Worm (Caenorhabditis elegans): ENCODE results near the gene lec-5.
A peak's percentile ranks its signal among the peaks of the same experiment; 100 is the strongest.

Gene lec-5

DNA sequence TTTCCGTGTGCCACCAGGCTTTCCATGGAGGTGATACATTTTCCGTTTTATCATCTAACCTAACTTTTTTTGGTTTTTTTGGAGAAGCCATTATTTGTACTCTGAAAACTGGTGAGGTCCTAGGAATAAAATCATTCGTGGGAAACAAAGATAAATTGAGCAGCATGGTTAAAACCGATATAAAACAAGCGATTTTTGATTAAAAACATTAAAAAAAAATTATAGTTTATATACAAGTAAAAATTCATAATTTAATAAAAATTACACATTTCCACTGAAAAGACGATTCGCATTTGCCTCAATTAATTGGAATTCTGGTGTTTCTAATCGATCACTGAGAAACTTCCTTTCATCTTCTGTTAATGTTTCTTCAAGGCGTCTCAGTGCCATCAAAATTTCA lies 2.5 kb downstream of the lec-5 start, which contains the start of gene ZK1248.15:
ZK1248.15 (minus strand) TSS at position 101 of the 400 bp plus-strand sequence.
- TF ChIP-seq F57C9.4 (tag; optimal IDR thresholded peaks at IDR 0.05) (no peak), dox-1 (GFP tag; IDR thresholded peaks at IDR 0.05) (no peak), lin-40 (tag; optimal IDR thresholded peaks at IDR 0.05) (no peak), ceh-100 (GFP tag; IDR thresholded peaks at IDR 0.05) (no peak), madf-8 (GFP tag; conservative IDR thresholded peaks at IDR 0.05) (no peak), die-1 (tag; optimal IDR thresholded peaks at IDR 0.05) (no peak), aptf-2 (GFP tag; conservative IDR thresholded peaks at IDR 0.05) (no peak), lin-26 (GFP tag; IDR thresholded peaks at IDR 0.05) (no peak), hsf-1 (GFP tag; IDR thresholded peaks at IDR 0.05) (no peak), ama-1 (optimal IDR thresholded peaks at IDR 0.05) (no peak), ama-1 (GFP tag; optimal IDR thresholded peaks at IDR 0.05) (no peak)

ce11 chrII:5836153-5836719 lies 4.7 kb downstream of the lec-5 start, which contains the start of gene fzo-1:
Gene fzo-1, minus strand, starts transcription at chrII:5836203.
- peak; percentile 33 for TF ChIP-seq ceh-27 (GFP tag; optimal IDR thresholded peaks at IDR 0.05)
- TF ChIP-seq ZK185.1 (tag; optimal IDR thresholded peaks at IDR 0.05; ENCODE audit: poor library complexity, severe bottlenecking): no peak
- TF ChIP-seq Y67H2A.10 (GFP tag; conservative IDR thresholded peaks at IDR 0.05): no peak
- no peak for TF ChIP-seq snpc-4 (GFP tag; optimal IDR thresholded peaks at IDR 0.05)
- peak in 2 of 4 experiments; percentile 5 to 49 for TF ChIP-seq snpc-4 (tag; optimal IDR thresholded peaks at IDR 0.05)
- peak; percentile 15 for TF ChIP-seq akir-1 (GFP tag; optimal IDR thresholded peaks at IDR 0.05)
- TF ChIP-seq ceh-100 (GFP tag; IDR thresholded peaks at IDR 0.05): peak; percentile 91
- no peak for TF ChIP-seq rpc-1 (optimal IDR thresholded peaks at IDR 0.05)
- TF ChIP-seq rpc-1 (tag; optimal IDR thresholded peaks at IDR 0.05): no peak
- no peak for TF ChIP-seq cebp-1 (GFP tag; IDR thresholded peaks at IDR 0.05)
- TF ChIP-seq cebp-1 (tag; optimal IDR thresholded peaks at IDR 0.05): peak; percentile 9
- no peak for TF ChIP-seq mes-4 (tag; optimal IDR thresholded peaks at IDR 0.05)
- no peak for TF ChIP-seq mel-28 (tag; optimal IDR thresholded peaks at IDR 0.05; ENCODE audit: borderline replicate concordance)
- peak; percentile 48 for TF ChIP-seq unc-130 (GFP tag; optimal IDR thresholded peaks at IDR 0.05)
- no peak for TF ChIP-seq hmg-20 (GFP tag; IDR thresholded peaks at IDR 0.05)
- TF ChIP-seq madf-8 (GFP tag; conservative IDR thresholded peaks at IDR 0.05): no peak
- TF ChIP-seq K12H6.12 (tag; optimal IDR thresholded peaks at IDR 0.05): peak; percentile 18
- TF ChIP-seq hmg-1.2 (GFP tag; IDR thresholded peaks at IDR 0.05): peak; percentile 17; the same call in 1 of the 2 replicates
- no peak for TF ChIP-seq nhr-90 (tag; optimal IDR thresholded peaks at IDR 0.05)
- TF ChIP-seq attf-5 (GFP tag; optimal IDR thresholded peaks at IDR 0.05): peak; percentile 1

DNA sequence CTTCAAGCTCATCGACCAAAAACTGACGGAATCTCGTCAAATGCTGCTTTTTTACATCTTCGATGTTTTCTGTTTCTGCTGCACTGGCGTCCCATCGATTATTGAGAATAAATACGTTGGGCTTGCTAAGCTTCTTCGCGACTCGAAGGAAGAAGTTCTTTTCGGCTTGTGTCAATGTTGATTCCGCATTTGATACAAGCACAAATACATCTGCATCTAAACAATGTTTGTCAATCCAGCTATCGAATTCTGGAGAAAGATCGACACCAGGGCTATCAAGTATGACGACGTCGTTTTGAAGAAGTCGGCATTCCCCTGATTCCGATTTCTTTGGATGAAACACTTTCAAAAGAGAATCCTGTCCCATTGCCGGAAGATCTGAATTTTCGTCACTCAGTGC lies 5.8 kb downstream of the lec-5 start:
- TF ChIP-seq dox-1 (GFP tag; IDR thresholded peaks at IDR 0.05) (no peak), F37B4.10 (GFP tag; IDR thresholded peaks at IDR 0.05) (no peak), lsy-27 (tag; optimal IDR thresholded peaks at IDR 0.05; ENCODE audit: borderline replicate concordance, insufficient read depth) (no peak), ztf-3 (GFP tag; optimal IDR thresholded peaks at IDR 0.05) (no peak), hsf-1 (GFP tag; IDR thresholded peaks at IDR 0.05) (no peak), nhr-80 (tag; optimal IDR thresholded peaks at IDR 0.05) (no peak), xnd-1 (tag; optimal IDR thresholded peaks at IDR 0.05) (no peak), F10E7.11 (tag; optimal IDR thresholded peaks at IDR 0.05) (no peak), F52B5.7 (tag; optimal IDR thresholded peaks at IDR 0.05) (no peak), him-1 (tag; optimal IDR thresholded peaks at IDR 0.05) (no peak), B0336.3 (GFP tag; IDR thresholded peaks at IDR 0.05) (no peak), B0261.1 (tag; optimal IDR thresholded peaks at IDR 0.05) (no peak), sdz-38 (tag; optimal IDR thresholded peaks at IDR 0.05) (no peak), bed-2 (GFP tag; IDR thresholded peaks at IDR 0.05) (no peak), snpc-3.4 (tag; optimal IDR thresholded peaks at IDR 0.05) (no peak), C17E4.6 (GFP tag; IDR thresholded peaks at IDR 0.05) (no peak), mcd-1 (GFP tag; IDR thresholded peaks at IDR 0.05) (no peak), tlf-1 (GFP tag; optimal IDR thresholded peaks at IDR 0.05) (no peak), dpl-1 (GFP tag; optimal IDR thresholded peaks at IDR 0.05) (no peak), unc-130 (GFP tag; optimal IDR thresholded peaks at IDR 0.05) (no peak)
